Worm (Caenorhabditis elegans): Measurements from ENCODE around the gene Y54G2A.57.

Y54G2A.57 gene

DNA sequence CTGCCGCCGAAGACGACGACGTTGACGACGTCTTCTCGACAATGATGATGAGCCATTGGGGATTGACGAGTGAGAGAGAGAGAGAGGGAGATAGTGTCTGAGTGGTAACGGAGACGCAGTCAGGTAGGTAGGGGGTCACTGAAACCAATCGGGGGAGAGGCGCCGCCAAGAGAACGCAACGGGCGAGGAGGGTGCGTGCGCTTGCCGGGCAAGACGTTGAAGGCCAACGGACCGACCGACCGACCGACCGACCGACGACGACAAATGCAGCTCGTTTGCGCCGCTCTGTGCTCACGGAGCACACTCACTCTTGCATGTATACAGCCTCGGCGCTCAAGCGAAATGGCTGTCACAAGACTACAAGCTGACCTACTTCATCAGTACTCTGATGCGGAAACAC lies 20.8 kb downstream of the Y54G2A.57 start:
- TF ChIP-seq hlh-13 (GFP tag; optimal IDR thresholded peaks at IDR 0.05) (no peak), sox-2 (GFP tag; IDR thresholded peaks at IDR 0.05) (no peak), lim-6 (tag; optimal IDR thresholded peaks at IDR 0.05) (no peak), C38D4.7 (GFP tag; optimal IDR thresholded peaks at IDR 0.05) (no peak), ceh-30 (tag; optimal IDR thresholded peaks at IDR 0.05) (no peak), hlh-15 (tag; optimal IDR thresholded peaks at IDR 0.05) (no peak), pros-1 (tag; optimal IDR thresholded peaks at IDR 0.05) (no peak), ztf-16 (tag; optimal IDR thresholded peaks at IDR 0.05) (no peak), lin-11 (tag; optimal IDR thresholded peaks at IDR 0.05) (no peak), ceh-34 (tag; optimal IDR thresholded peaks at IDR 0.05) (peak; percentile 15), unc-42 (tag; optimal IDR thresholded peaks at IDR 0.05) (no peak), che-1 (tag; optimal IDR thresholded peaks at IDR 0.05) (no peak), unc-3 (GFP tag; conservative IDR thresholded peaks at IDR 0.05) (no peak), unc-3 (tag; optimal IDR thresholded peaks at IDR 0.05) (no peak), ceh-48 (tag; optimal IDR thresholded peaks at IDR 0.05) (no peak), zip-5 (tag; optimal IDR thresholded peaks at IDR 0.05) (no peak), hlh-8 (tag; optimal IDR thresholded peaks at IDR 0.05) (no peak), ceh-9 (tag; optimal IDR thresholded peaks at IDR 0.05) (no peak), eyg-1 (tag; optimal IDR thresholded peaks at IDR 0.05) (no peak), pha-2 (tag; optimal IDR thresholded peaks at IDR 0.05) (no peak), nhr-11 (tag; optimal IDR thresholded peaks at IDR 0.05) (no peak), sdc-2 (tag; optimal IDR thresholded peaks at IDR 0.05) (no peak), dve-1 (tag; optimal IDR thresholded peaks at IDR 0.05) (no peak), sox-4 (tag; optimal IDR thresholded peaks at IDR 0.05) (no peak), unc-86 (tag; optimal IDR thresholded peaks at IDR 0.05) (no peak), pat-9 (tag; optimal IDR thresholded peaks at IDR 0.05) (peak; percentile 6), dmd-4 (tag; optimal IDR thresholded peaks at IDR 0.05; ENCODE audit: borderline replicate concordance) (no peak), nfya-1 (tag; optimal IDR thresholded peaks at IDR 0.05) (peak; percentile 64), ceh-22 (tag; optimal IDR thresholded peaks at IDR 0.05) (no peak), tbx-2 (tag; optimal IDR thresholded peaks at IDR 0.05) (peak; percentile 28), ama-1 (optimal IDR thresholded peaks at IDR 0.05) (no peak), ceh-45 (GFP tag; IDR thresholded peaks at IDR 0.05) (no peak), unc-55 (GFP tag; optimal IDR thresholded peaks at IDR 0.05) (no peak), ttx-3 (tag; optimal IDR thresholded peaks at IDR 0.05) (no peak), pag-3 (tag; optimal IDR thresholded peaks at IDR 0.05; ENCODE audit: borderline replicate concordance) (no peak), hlh-6 (tag; optimal IDR thresholded peaks at IDR 0.05) (peak; percentile 50), ets-4 (tag; optimal IDR thresholded peaks at IDR 0.05) (no peak), tbx-7 (tag; optimal IDR thresholded peaks at IDR 0.05) (no peak), C08G9.2 (tag; optimal IDR thresholded peaks at IDR 0.05) (peak; percentile 28), syd-9 (tag; optimal IDR thresholded peaks at IDR 0.05) (peak; percentile 9), ceh-6 (GFP tag; optimal IDR thresholded peaks at IDR 0.05) (no peak), rnt-1 (tag; optimal IDR thresholded peaks at IDR 0.05) (no peak), mec-3 (tag; optimal IDR thresholded peaks at IDR 0.05; ENCODE audit: borderline replicate concordance) (no peak), pha-4 (tag; optimal IDR thresholded peaks at IDR 0.05) (no peak), Y22D7AL.16 (tag; optimal IDR thresholded peaks at IDR 0.05) (no peak), madf-2 (tag; optimal IDR thresholded peaks at IDR 0.05) (no peak), ref-2 (tag; optimal IDR thresholded peaks at IDR 0.05) (peak; percentile 13), fax-1 (tag; optimal IDR thresholded peaks at IDR 0.05) (no peak), pax-1 (tag; optimal IDR thresholded peaks at IDR 0.05) (no peak), F13H6.1 (tag; optimal IDR thresholded peaks at IDR 0.05) (no peak), hlh-30 (tag; optimal IDR thresholded peaks at IDR 0.05; ENCODE audit: insufficient read depth) (no peak), ceh-19 (GFP tag; optimal IDR thresholded peaks at IDR 0.05) (peak; percentile 55), K09A11.1 (tag; optimal IDR thresholded peaks at IDR 0.05; ENCODE audit: insufficient read depth) (no peak), T23F11.4 (GFP tag; optimal IDR thresholded peaks at IDR 0.05) (no peak)
